Fruit fly (Drosophila melanogaster): Measurements from ENCODE around the gene Cap-D3.

DNA sequence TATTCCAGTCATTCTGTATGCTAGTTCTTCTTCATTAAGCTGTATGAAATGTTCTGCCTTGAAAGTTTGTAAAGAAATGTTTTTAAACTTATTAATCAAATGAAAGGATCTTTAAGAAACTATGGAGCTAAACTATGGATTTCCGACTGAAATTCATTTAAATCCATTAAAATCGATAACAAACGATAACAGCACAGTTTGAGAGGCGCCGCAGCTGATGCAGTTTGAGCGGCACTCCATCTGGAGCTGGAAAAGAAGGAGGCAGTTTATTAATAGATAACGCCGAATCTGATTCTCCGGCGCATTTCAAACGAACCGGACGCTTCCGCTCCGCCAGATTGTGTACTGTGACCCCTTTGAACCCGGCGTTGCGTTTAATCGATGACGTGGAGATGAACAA is 2.2 kb downstream of the Cap-D3 start, which contains the start of gene CG31915:
- no peak for TF ChIP-seq dac (GFP tag; optimal IDR thresholded peaks at IDR 0.05)
- no peak for TF ChIP-seq Hr38 (GFP tag; optimal IDR thresholded peaks at IDR 0.05)
- TF ChIP-seq CG11762 (GFP tag; optimal IDR thresholded peaks at IDR 0.05; ENCODE audit: insufficient read depth), result no peak
- no peak for TF ChIP-seq Lpt (GFP tag; optimal IDR thresholded peaks at IDR 0.05)
- no peak for TF ChIP-seq CG3919 (GFP tag; optimal IDR thresholded peaks at IDR 0.05)
- no peak for TF ChIP-seq Gug (GFP tag; IDR thresholded peaks at IDR 0.05)
- TF ChIP-seq CG6163 (GFP tag; IDR thresholded peaks at IDR 0.05), result no peak
- no peak for TF ChIP-seq topi (GFP tag; optimal IDR thresholded peaks at IDR 0.05)
- no peak for TF ChIP-seq CG11294 (GFP tag; IDR thresholded peaks at IDR 0.05)
- TF ChIP-seq CG6276 (GFP tag; optimal IDR thresholded peaks at IDR 0.05), result no peak

All from whole organism, prepupa.